Worm (Caenorhabditis elegans): ENCODE measurements around the gene tbx-2.

ce11 chrIII:5109401-5109800 lies 26.7 kb downstream of the tbx-2 start, which contains the start of gene sax-2:
- TF ChIP-seq elt-3 (tag; optimal IDR thresholded peaks at IDR 0.05) = no peak
- no peak for TF ChIP-seq elt-1 (tag; optimal IDR thresholded peaks at IDR 0.05)
- TF ChIP-seq nhr-12 (tag; optimal IDR thresholded peaks at IDR 0.05) = no peak
